Fruit fly (Drosophila melanogaster) Kc167 (cell line): Measurements from ENCODE around the gene roq.

Experiments
- Myc ChIP-seq: fragments of >200 bp; optimal IDR thresholded peaks from 2 replicates; lab custom pipeline; 2017; ENCODE audit warnings: missing external identifiers
- Sin3A ChIP-seq: fragments of >200 bp; optimal IDR thresholded peaks from 2 replicates; lab custom pipeline; 2018; ENCODE audit warnings: missing external identifiers
- h ChIP-seq: fragments of >200 bp; optimal IDR thresholded peaks from 3 replicates; lab custom pipeline; 2018; ENCODE audit warnings: missing external identifiers
- insv ChIP-seq: fragments of >200 bp; optimal IDR thresholded peaks from 3 replicates; lab custom pipeline; 2018; ENCODE audit warnings: missing external identifiers
- psq ChIP-seq: fragments of >200 bp; optimal IDR thresholded peaks from 2 replicates; lab custom pipeline; 2017; ENCODE audit warnings: missing external identifiers
- ttk ChIP-seq: sonication (Bioruptor generic); optimal IDR thresholded peaks from 2 replicates; lab custom pipeline; 2017; ENCODE audit warnings: missing external identifiers

DNA sequence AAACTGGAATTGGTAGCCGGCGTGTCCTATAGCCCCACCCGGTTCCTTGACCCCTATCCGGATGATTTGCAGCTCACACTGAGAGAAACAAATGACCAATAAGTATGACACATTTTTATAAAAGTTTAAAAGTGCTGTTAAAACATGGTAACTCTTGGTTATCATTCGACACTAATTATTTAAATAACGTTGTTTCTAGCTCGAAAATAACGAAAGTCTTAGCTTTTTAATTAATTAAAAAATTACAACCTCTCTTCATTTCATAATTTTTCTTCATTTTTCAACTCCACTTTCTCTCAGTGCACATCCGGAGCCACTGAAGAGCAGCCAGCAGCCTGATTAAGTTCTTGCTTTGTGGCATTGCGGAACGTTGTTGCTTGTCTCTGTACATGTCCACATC lies 14.2 kb downstream of the roq start:
- TF ChIP-seq psq (no peak), h (lab: Kevin White, UChicago) (no peak), Myc (lab: Kevin White, UChicago) (no peak), insv (lab: Kevin White, UChicago) (no peak), ttk (no peak), Sin3A (no peak)
